Fruit fly (Drosophila melanogaster): ENCODE results near the gene MED26.
A peak's percentile ranks its signal among the peaks of the same experiment; 100 is the strongest.

The MED26 gene

dm6 chr4:787389-787822 is 1.4 kb downstream of the MED26 start:
- peak; percentile 55 for TF ChIP-seq CG17801 (GFP tag; optimal IDR thresholded peaks at IDR 0.05; ENCODE audit: partially characterized antibody)

Measured in ovary, adult (tissue).